Worm (Caenorhabditis elegans) whole organism, mixed stage, embryonic: ENCODE measurements around the gene F27E5.5.

ENCODE experiments used
- ceh-39 ChIP-seq: fragments of 150-350 bp; optimal IDR thresholded peaks from 2 replicates; lab custom pipeline; 2014; ENCODE audit warnings: missing biosample characterization, missing genetic modification characterization
- elt-1 ChIP-seq: sonication (generic microtip); optimal IDR thresholded peaks from 2 replicates; lab custom pipeline; 2017; ENCODE audit warnings: missing genetic modification characterization, mild to moderate bottlenecking, missing compliant biosample characterization, antibody characterized with exemption, moderate library complexity, borderline replicate concordance; ENCODE audit not compliant: insufficient read depth
- flh-1 ChIP-seq: fragments of 200-800 bp; sonication (Bioruptor generic); optimal IDR thresholded peaks from 2 replicates; lab custom pipeline; 2018; ENCODE audit warnings: mild to moderate bottlenecking, missing genetic modification characterization, moderate library complexity, missing compliant biosample characterization
- mab-5 ChIP-seq: fragments of 150-350 bp; optimal IDR thresholded peaks from 2 replicates; lab custom pipeline; 2014; ENCODE audit warnings: missing biosample characterization, missing genetic modification characterization
- nhr-12 ChIP-seq: fragments of 150-350 bp; optimal IDR thresholded peaks from 2 replicates; lab custom pipeline; 2014; ENCODE audit warnings: missing biosample characterization, missing genetic modification characterization
- nhr-237 ChIP-seq: fragments of 150-350 bp; optimal IDR thresholded peaks from 2 replicates; lab custom pipeline; 2014; ENCODE audit warnings: missing biosample characterization, missing genetic modification characterization
- pha-4 ChIP-seq: fragments of 150-350 bp; optimal IDR thresholded peaks from 2 replicates; lab custom pipeline; 2018; ENCODE audit warnings: missing biosample characterization, missing genetic modification reagents, missing genetic modification characterization
- sem-2 ChIP-seq: fragments of 200-800 bp; sonication (Bioruptor generic); optimal IDR thresholded peaks from 2 replicates; lab custom pipeline; 2018; ENCODE audit warnings: mild to moderate bottlenecking, missing genetic modification characterization, missing compliant biosample characterization
- snpc-4 ChIP-seq: fragments of 150-350 bp; optimal IDR thresholded peaks from 2 replicates; lab custom pipeline; 2014; ENCODE audit warnings: missing biosample characterization, missing genetic modification characterization
- unc-62 ChIP-seq: fragments of 150-350 bp; optimal IDR thresholded peaks from 2 replicates; lab custom pipeline; 2014; ENCODE audit warnings: missing biosample characterization, missing genetic modification reagents, missing genetic modification characterization
- ztf-11 ChIP-seq: fragments of 150-350 bp; optimal IDR thresholded peaks from 2 replicates; lab custom pipeline; 2014; ENCODE audit warnings: missing biosample characterization, missing genetic modification characterization

- TF ChIP-seq nhr-237 (tag; lab: Kevin White, UChicago): no peak
- no peak for TF ChIP-seq pha-4
- no peak for TF ChIP-seq snpc-4 (tag; lab: Kevin White, UChicago)
- no peak for TF ChIP-seq ztf-11
- TF ChIP-seq nhr-12: no peak
- no peak for TF ChIP-seq sem-2
- TF ChIP-seq flh-1: no peak
- TF ChIP-seq unc-62 (GFP tag; lab: Kevin White, UChicago): no peak
- no peak for TF ChIP-seq ceh-39 (tag; lab: Kevin White, UChicago)
- TF ChIP-seq mab-5 (tag; lab: Kevin White, UChicago): no peak
- TF ChIP-seq elt-1: no peak
These were observed 36.1 kb upstream of the F27E5.5 start for ce11 chrII:10167731-10168130.
